Worm (Caenorhabditis elegans) whole organism, mixed stage, embryonic: Measurements from ENCODE around the gene hpo-8.

Experiments
- bed-3 ChIP-seq: fragments of 200-800 bp; sonication (Bioruptor generic); optimal IDR thresholded peaks from 3 replicates; lab custom pipeline; 2018; ENCODE audit warnings: mild to moderate bottlenecking, missing genetic modification characterization, moderate library complexity, missing compliant biosample characterization
- ces-1 ChIP-seq: fragments of 150-350 bp; optimal IDR thresholded peaks from 2 replicates; lab custom pipeline; 2014; ENCODE audit warnings: missing biosample characterization, missing genetic modification reagents, missing genetic modification characterization
- elt-3 ChIP-seq: fragments of 150-350 bp; optimal IDR thresholded peaks from 2 replicates; lab custom pipeline; 2014; ENCODE audit warnings: missing biosample characterization, missing genetic modification characterization
- lsy-2 ChIP-seq: fragments of 150-350 bp; optimal IDR thresholded peaks from 2 replicates; lab custom pipeline; 2014; ENCODE audit warnings: missing biosample characterization, missing genetic modification characterization
- mls-2 ChIP-seq: sonication (generic microtip); optimal IDR thresholded peaks from 2 replicates; lab custom pipeline; 2016; ENCODE audit warnings: mild to moderate bottlenecking, missing genetic modification characterization, moderate library complexity, missing compliant biosample characterization
- nhr-12 ChIP-seq: fragments of 150-350 bp; optimal IDR thresholded peaks from 2 replicates; lab custom pipeline; 2014; ENCODE audit warnings: missing biosample characterization, missing genetic modification characterization
- nhr-28 ChIP-seq: fragments of 150-350 bp; optimal IDR thresholded peaks from 2 replicates; lab custom pipeline; 2014; ENCODE audit warnings: missing biosample characterization, missing genetic modification characterization
- nhr-76 ChIP-seq: sonication (generic microtip); optimal IDR thresholded peaks from 2 replicates; lab custom pipeline; 2017; ENCODE audit warnings: missing biosample characterization, missing genetic modification characterization
- pha-4 ChIP-seq: fragments of 150-350 bp; optimal IDR thresholded peaks from 2 replicates; lab custom pipeline; 2018; ENCODE audit warnings: missing biosample characterization, missing genetic modification reagents, missing genetic modification characterization
- snpc-4 ChIP-seq: fragments of 150-350 bp; optimal IDR thresholded peaks from 2 replicates; lab custom pipeline; 2014; ENCODE audit warnings: missing biosample characterization, missing genetic modification characterization
- tbx-8 ChIP-seq: fragments of 200-800 bp; sonication (Bioruptor generic); optimal IDR thresholded peaks from 2 replicates; lab custom pipeline; 2018; ENCODE audit warnings: mild to moderate bottlenecking, missing genetic modification characterization, moderate library complexity, missing compliant biosample characterization
- unc-39 ChIP-seq: fragments of 150-350 bp; optimal IDR thresholded peaks from 2 replicates; lab custom pipeline; 2014; ENCODE audit warnings: missing biosample characterization, missing genetic modification characterization
- unc-62 ChIP-seq: fragments of 150-350 bp; optimal IDR thresholded peaks from 2 replicates; lab custom pipeline; 2014; ENCODE audit warnings: missing biosample characterization, missing genetic modification reagents, missing genetic modification characterization

DNA sequence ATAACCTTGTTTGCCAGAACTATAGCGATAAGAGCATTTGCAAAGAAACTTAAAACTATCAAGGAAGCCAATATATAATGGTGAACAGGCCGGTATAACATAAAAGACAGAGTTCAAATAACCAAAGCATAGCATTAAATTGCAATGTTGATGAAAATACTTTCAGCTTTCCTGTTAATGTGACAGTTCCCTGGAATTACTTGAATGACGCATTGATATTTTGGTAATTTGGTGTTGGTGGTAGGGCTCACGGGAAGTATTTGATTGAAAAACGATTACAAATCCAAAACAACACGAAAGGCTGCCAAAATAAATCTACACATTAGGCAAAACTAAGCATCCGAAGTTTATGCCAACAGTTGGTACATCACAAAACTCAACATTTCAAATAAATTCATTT lies 30.1 kb upstream of the hpo-8 start, which contains the start of gene dmsr-16:
- TF ChIP-seq unc-62 (no peak), nhr-12 (tag; lab: Kevin White, UChicago) (no peak), elt-3 (no peak), unc-39 (no peak), tbx-8 (no peak), ces-1 (no peak), bed-3 (GFP tag; lab: Kevin White, UChicago) (no peak), mls-2 (no peak), lsy-2 (tag; lab: Kevin White, UChicago) (no peak), snpc-4 (no peak), nhr-76 (no peak), nhr-28 (tag; lab: Kevin White, UChicago) (no peak), pha-4 (tag; lab: Kevin White, UChicago) (no peak)
